Fruit fly (Drosophila melanogaster): ENCODE data around the gene Hpd.

The Hpd gene

DNA sequence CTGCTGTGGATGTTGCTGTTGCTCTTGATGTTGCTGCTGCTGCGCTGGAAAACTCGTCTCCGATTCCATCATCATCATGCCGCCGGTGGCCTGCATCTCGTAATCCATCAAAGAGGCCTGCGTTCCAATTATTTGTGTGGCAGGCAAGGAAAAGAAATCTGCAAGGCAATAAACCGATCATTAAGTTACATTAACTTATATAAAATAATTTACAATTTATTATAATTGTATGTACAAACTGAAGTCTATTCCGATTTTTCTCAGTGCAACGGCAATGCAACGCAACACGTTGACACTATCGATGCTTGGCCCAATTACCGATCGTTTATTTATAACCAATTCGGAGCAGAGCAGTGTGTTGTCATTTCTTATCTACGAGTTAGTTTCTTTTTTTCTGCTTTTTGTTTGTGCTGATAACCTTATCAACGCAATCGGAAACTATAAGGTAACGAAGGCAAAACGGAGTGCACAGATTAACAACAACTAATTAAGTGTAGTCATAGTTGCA, 31.4 kb upstream of the Hpd start (continued):
- TF ChIP-seq Sox102F (GFP tag; optimal IDR thresholded peaks at IDR 0.05) (no peak), CG8119 (GFP tag; IDR thresholded peaks at IDR 0.05) (peak; percentile 49; the same call in 2 of the 3 replicates), Hr38 (GFP tag; optimal IDR thresholded peaks at IDR 0.05) (no peak), Met (GFP tag; optimal IDR thresholded peaks at IDR 0.05) (no peak), Ets96B (tag; optimal IDR thresholded peaks at IDR 0.05) (no peak), cyc (GFP tag; optimal IDR thresholded peaks at IDR 0.05) (no peak), CG6808 (GFP tag; optimal IDR thresholded peaks at IDR 0.05) (no peak), Sox15 (GFP tag; optimal IDR thresholded peaks at IDR 0.05) (no peak), CG8632 (GFP tag; optimal IDR thresholded peaks at IDR 0.05) (peak; percentile 24), achi (GFP tag; optimal IDR thresholded peaks at IDR 0.05) (no peak), esn (GFP tag; optimal IDR thresholded peaks at IDR 0.05) (no peak), CG3919 (GFP tag; optimal IDR thresholded peaks at IDR 0.05) (peak; percentile 47), CG34406 (GFP tag; optimal IDR thresholded peaks at IDR 0.05) (no peak), CG6792 (GFP tag; optimal IDR thresholded peaks at IDR 0.05) (peak; percentile 9), CG11762 (GFP tag; optimal IDR thresholded peaks at IDR 0.05; ENCODE audit: insufficient read depth) (no peak), CG8319 (GFP tag; optimal IDR thresholded peaks at IDR 0.05) (no peak), CG4318 (GFP tag; optimal IDR thresholded peaks at IDR 0.05) (peak; percentile 6), Eip78C (GFP tag) (peak; percentile 75), fd59A (GFP tag; optimal IDR thresholded peaks at IDR 0.05) (peak; percentile 37), CG7368 (GFP tag; optimal IDR thresholded peaks at IDR 0.05) (peak; percentile 22), CG10669 (GFP tag; optimal IDR thresholded peaks at IDR 0.05) (peak; percentile 38), vri (GFP tag; optimal IDR thresholded peaks at IDR 0.05) (no peak), topi (GFP tag; optimal IDR thresholded peaks at IDR 0.05) (no peak), ss (GFP tag; optimal IDR thresholded peaks at IDR 0.05) (no peak), spab (GFP tag; optimal IDR thresholded peaks at IDR 0.05) (no peak), CG31627 (GFP tag; optimal IDR thresholded peaks at IDR 0.05) (no peak), CG9139 (GFP tag; optimal IDR thresholded peaks at IDR 0.05) (no peak), pdm3 (GFP tag; optimal IDR thresholded peaks at IDR 0.05) (no peak), CG16779 (tag; optimal IDR thresholded peaks at IDR 0.05) (no peak), CG3032 (tag; optimal IDR thresholded peaks at IDR 0.05) (no peak), Eip75B (GFP tag; optimal IDR thresholded peaks at IDR 0.05) (no peak)

DNA sequence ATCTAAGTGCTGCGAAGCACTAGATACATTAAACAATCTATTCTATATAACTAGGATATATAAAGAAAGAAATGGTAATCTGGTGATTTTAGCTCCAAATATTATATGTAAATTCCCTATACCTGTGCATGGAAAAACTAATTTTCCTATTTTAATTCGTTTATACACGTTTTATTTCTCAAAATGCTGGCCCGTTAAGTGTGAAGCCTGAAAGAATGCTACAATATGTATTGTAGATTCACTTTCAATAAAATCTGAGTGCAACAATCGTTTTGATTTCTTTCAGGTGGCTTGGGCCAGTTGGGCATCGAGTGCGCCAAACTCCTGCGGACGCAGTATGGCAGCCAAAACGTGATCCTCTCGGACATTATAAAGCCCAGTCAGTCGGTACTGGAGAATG, 27.8 kb upstream of the Hpd start:
- TF ChIP-seq achi (GFP tag; optimal IDR thresholded peaks at IDR 0.05) (no peak), Blimp-1 (GFP tag; optimal IDR thresholded peaks at IDR 0.05) (peak; percentile 49), dac (GFP tag; optimal IDR thresholded peaks at IDR 0.05) (no peak)

DNA sequence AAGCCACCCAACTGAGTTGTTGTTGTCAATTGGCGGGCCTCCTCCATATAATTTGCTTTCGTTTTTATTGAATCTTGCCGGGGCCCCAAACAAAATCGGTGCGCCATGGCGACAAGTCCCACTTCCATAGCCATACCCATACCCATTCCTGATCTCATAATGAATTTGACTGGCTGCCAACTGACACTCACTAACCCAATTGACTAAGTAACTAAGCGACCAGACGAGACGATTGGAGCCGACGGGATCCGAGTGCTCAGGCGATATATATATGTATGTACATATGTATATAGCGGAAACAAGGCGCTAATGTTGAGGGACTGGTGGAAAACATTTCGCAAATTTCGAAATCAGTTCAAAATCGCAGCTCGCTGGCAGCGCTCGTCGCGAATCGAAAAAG, 26.9 kb upstream of the Hpd start, which contains the start of gene Tdh:
Gene Tdh, plus strand, starts transcription at position 346 of the 400 bp plus-strand sequence.
- TF ChIP-seq Eip75B (GFP tag; optimal IDR thresholded peaks at IDR 0.05) (no peak), CG1621 (tag; optimal IDR thresholded peaks at IDR 0.05) (no peak), dac (GFP tag; optimal IDR thresholded peaks at IDR 0.05) (no peak), CG31627 (GFP tag; optimal IDR thresholded peaks at IDR 0.05) (no peak), CG8319 (GFP tag; optimal IDR thresholded peaks at IDR 0.05) (no peak), CG8119 (GFP tag; IDR thresholded peaks at IDR 0.05) (no peak), CG8632 (GFP tag; optimal IDR thresholded peaks at IDR 0.05) (no peak), esn (GFP tag; optimal IDR thresholded peaks at IDR 0.05) (no peak), Hr39 (GFP tag; optimal IDR thresholded peaks at IDR 0.05) (no peak), CG11902 (GFP tag; optimal IDR thresholded peaks at IDR 0.05) (no peak), fd85E (GFP tag; optimal IDR thresholded peaks at IDR 0.05) (no peak), CG4318 (GFP tag; optimal IDR thresholded peaks at IDR 0.05) (no peak), svp (GFP tag) (no peak), OdsH (GFP tag; optimal IDR thresholded peaks at IDR 0.05) (no peak)

All from whole organism, prepupa.